Worm (Caenorhabditis elegans) whole organism, L4 larva: Measurements from ENCODE around the gene C50D2.2.

ENCODE experiments used
- ceh-28 ChIP-seq: fragments of 150-350 bp; optimal IDR thresholded peaks from 2 replicates; lab custom pipeline; 2014; ENCODE audit warnings: missing biosample characterization, missing genetic modification reagents, missing genetic modification characterization
- dpl-1 ChIP-seq: fragments of 150-350 bp; optimal IDR thresholded peaks from 2 replicates; lab custom pipeline; 2014; ENCODE audit warnings: missing biosample characterization, missing genetic modification reagents, missing genetic modification characterization
- jun-1 ChIP-seq: fragments of 150-350 bp; optimal IDR thresholded peaks from 2 replicates; lab custom pipeline; 2014; ENCODE audit warnings: missing biosample characterization, missing genetic modification reagents, missing genetic modification characterization
- lir-3 ChIP-seq: sonication (generic microtip); optimal IDR thresholded peaks from 2 replicates; lab custom pipeline; 2016; ENCODE audit warnings: mild to moderate bottlenecking, missing genetic modification characterization, missing compliant biosample characterization
- mep-1 ChIP-seq: fragments of 150-350 bp; sonication (generic microtip); optimal IDR thresholded peaks from 3 replicates; lab custom pipeline; 2014; ENCODE audit warnings: missing biosample characterization, missing genetic modification characterization
- nhr-76 ChIP-seq: fragments of 150-350 bp; optimal IDR thresholded peaks from 2 replicates; lab custom pipeline; 2014; ENCODE audit warnings: missing biosample characterization, missing genetic modification characterization
- php-3 ChIP-seq: fragments of 200-800 bp; sonication (Bioruptor generic); IDR thresholded peaks from 2 replicates; pipeline ENCODE4 v1.3.6; 2022; ENCODE audit warnings: missing genetic modification reagents, missing genetic modification characterization, missing compliant biosample characterization
- pqm-1 ChIP-seq: sonication (generic microtip); optimal IDR thresholded peaks from 2 replicates; lab custom pipeline; 2017; ENCODE audit warnings: missing biosample characterization, missing genetic modification characterization
- skn-1 ChIP-seq: fragments of 150-350 bp; optimal IDR thresholded peaks from 2 replicates; lab custom pipeline; 2014; ENCODE audit warnings: missing biosample characterization, missing genetic modification characterization
- unc-39 ChIP-seq: sonication (generic microtip); optimal IDR thresholded peaks from 2 replicates; lab custom pipeline; 2017; ENCODE audit warnings: missing biosample characterization, missing genetic modification characterization
- zfp-3 ChIP-seq: fragments of 200-800 bp; sonication (Bioruptor generic); conservative IDR thresholded peaks from 2 replicates; pipeline ENCODE4 v1.3.6; 2022; ENCODE audit warnings: missing genetic modification reagents, missing genetic modification characterization, missing compliant biosample characterization
- zip-11 ChIP-seq: fragments of 200-800 bp; sonication (Bioruptor generic); IDR thresholded peaks from 2 replicates; pipeline ENCODE4 v1.3.6; 2022; ENCODE audit warnings: missing genetic modification characterization, missing compliant biosample characterization

- TF ChIP-seq pqm-1 (tag; lab: Kevin White, UChicago): no peak
- TF ChIP-seq jun-1 (tag; lab: Kevin White, UChicago): no peak
- TF ChIP-seq zfp-3 (GFP tag; lab: Robert Waterston, UW): no peak
- TF ChIP-seq ceh-28 (tag; lab: Kevin White, UChicago): no peak
- TF ChIP-seq skn-1 (tag; lab: Kevin White, UChicago): no peak
- TF ChIP-seq mep-1 (tag; lab: Kevin White, UChicago): no peak
- no peak for TF ChIP-seq lir-3 (tag; lab: Kevin White, UChicago)
- TF ChIP-seq nhr-76 (tag; lab: Kevin White, UChicago): no peak
- TF ChIP-seq dpl-1 (GFP tag; lab: Kevin White, UChicago): no peak
- no peak for TF ChIP-seq unc-39 (tag; lab: Kevin White, UChicago)
- no peak for TF ChIP-seq php-3
- TF ChIP-seq zip-11: no peak
Measured at ce11 chrII:122008-122407, 13.0 kb downstream of the C50D2.2 start.
